Fruit fly (Drosophila melanogaster): Measurements from ENCODE around the gene CG7631.

Gene CG7631

DNA sequence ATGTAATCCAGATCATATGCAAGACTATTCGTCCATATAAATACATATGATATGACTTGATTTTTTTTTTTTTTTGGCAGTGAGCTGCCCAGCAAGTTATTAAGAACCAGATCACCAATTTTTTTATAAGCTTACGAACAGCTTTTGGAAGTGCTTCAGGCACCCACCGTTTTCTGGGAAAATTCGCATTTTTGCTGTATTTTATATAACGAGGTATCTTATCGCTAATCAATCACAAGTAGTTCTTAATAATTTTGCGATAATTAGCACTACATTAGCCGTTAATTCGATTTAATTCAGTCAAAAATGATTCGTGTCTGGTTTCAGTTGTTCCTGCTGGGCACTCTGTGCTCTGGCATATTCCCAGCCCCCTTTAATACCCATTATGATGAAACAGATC lies at the start of gene CG7631:
Gene CG7631 (plus strand): TSS at position 301 of the 400 bp plus-strand sequence.
- TF ChIP-seq EcR (GFP tag; optimal IDR thresholded peaks at IDR 0.05) = no peak
- no peak for TF ChIP-seq gl (tag; optimal IDR thresholded peaks at IDR 0.05)
- TF ChIP-seq Pif1A (GFP tag; optimal IDR thresholded peaks at IDR 0.05) = no peak
- TF ChIP-seq CG4496 (GFP tag; IDR thresholded peaks at IDR 0.05) = no peak
- TF ChIP-seq CG13204 (GFP tag; optimal IDR thresholded peaks at IDR 0.05) = no peak
- TF ChIP-seq CG8301 (tag; optimal IDR thresholded peaks at IDR 0.05) = no peak
- no peak for TF ChIP-seq CG14655 (GFP tag; optimal IDR thresholded peaks at IDR 0.05)
- no peak for TF ChIP-seq CG34367 (tag; optimal IDR thresholded peaks at IDR 0.05)
- TF ChIP-seq Ets98B (GFP tag; IDR thresholded peaks at IDR 0.05) = no peak
- TF ChIP-seq Pif1B (GFP tag; optimal IDR thresholded peaks at IDR 0.05) = no peak
- no peak for TF ChIP-seq CG15710 (tag; optimal IDR thresholded peaks at IDR 0.05)
- TF ChIP-seq CG12605 (GFP tag; IDR thresholded peaks at IDR 0.05) = no peak
- TF ChIP-seq fd96Ca (GFP tag; IDR thresholded peaks at IDR 0.05) = no peak
- no peak for TF ChIP-seq CG17806 (tag; optimal IDR thresholded peaks at IDR 0.05)

DNA sequence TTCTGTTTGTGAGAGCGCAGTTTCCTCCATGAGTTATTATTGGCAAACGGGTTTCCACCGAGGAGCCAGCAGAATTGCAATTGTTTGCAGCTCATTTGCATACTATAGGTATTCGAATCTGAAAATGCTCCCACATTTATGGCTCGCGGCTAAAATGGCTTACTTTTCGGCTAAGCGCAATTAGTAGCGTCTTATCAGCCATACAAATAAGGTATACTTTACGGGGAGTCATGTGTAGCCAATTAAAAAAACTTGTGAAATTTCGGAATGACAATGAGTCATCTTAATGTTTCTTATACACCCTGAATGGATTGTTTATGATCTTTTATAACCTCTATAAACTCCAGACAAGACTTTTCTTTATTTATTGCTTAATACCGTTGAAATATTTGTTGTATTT lies 19.3 kb upstream of the CG7631 start:
- TF ChIP-seq CG32121 (GFP tag; IDR thresholded peaks at IDR 0.05) (no peak), CG15710 (tag; optimal IDR thresholded peaks at IDR 0.05) (no peak)

DNA sequence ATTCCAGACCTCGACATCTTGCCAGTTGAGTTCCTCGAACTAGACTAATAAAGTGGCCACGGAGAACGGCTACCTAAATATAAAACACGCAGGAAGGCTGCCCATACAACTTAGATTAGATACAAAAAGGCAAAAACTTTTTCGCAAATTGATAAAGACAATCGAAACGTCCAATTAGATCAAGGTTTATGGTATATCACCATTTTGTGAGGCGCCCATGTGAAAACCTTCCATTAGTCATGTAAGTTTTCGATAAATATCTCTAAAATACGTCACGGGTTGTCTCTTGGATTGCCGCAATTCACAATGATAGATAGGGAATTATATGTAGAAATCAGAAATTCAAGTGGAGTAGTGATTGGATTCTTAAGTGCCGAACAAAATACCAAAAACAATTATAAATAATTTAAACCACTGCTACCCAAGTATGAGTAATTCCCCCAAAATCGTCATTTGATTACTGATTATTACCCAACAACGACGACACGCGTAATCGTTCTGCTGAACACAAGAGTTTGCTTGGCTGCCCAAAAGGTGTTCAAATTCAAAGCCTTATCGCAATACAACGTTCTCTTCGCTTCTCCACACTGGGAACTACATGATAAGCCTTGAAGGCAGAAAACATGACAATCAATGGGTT lies 16.7 kb upstream of the CG7631 start, which contains the start of gene CG15255:
Gene CG15255 (minus strand): TSS at position 51 of the 640 bp plus-strand sequence.
- TF ChIP-seq EcR (GFP tag; optimal IDR thresholded peaks at IDR 0.05) (no peak), CG34367 (tag; optimal IDR thresholded peaks at IDR 0.05) (no peak), CG4496 (GFP tag; IDR thresholded peaks at IDR 0.05) (no peak), D1 (tag; optimal IDR thresholded peaks at IDR 0.05) (no peak), CG15710 (tag; optimal IDR thresholded peaks at IDR 0.05) (no peak), Pif1A (GFP tag; optimal IDR thresholded peaks at IDR 0.05) (no peak), CG32121 (GFP tag; IDR thresholded peaks at IDR 0.05) (no peak), CG9948 (tag; optimal IDR thresholded peaks at IDR 0.05) (no peak), Snoo (tag; optimal IDR thresholded peaks at IDR 0.05) (no peak), rn (GFP tag; IDR thresholded peaks at IDR 0.05) (no peak), CG8159 (tag; optimal IDR thresholded peaks at IDR 0.05) (no peak), CG14655 (GFP tag; optimal IDR thresholded peaks at IDR 0.05) (no peak), Ets98B (GFP tag; IDR thresholded peaks at IDR 0.05) (no peak), Pif1B (GFP tag; optimal IDR thresholded peaks at IDR 0.05) (no peak), fd96Ca (GFP tag; IDR thresholded peaks at IDR 0.05) (no peak)

DNA sequence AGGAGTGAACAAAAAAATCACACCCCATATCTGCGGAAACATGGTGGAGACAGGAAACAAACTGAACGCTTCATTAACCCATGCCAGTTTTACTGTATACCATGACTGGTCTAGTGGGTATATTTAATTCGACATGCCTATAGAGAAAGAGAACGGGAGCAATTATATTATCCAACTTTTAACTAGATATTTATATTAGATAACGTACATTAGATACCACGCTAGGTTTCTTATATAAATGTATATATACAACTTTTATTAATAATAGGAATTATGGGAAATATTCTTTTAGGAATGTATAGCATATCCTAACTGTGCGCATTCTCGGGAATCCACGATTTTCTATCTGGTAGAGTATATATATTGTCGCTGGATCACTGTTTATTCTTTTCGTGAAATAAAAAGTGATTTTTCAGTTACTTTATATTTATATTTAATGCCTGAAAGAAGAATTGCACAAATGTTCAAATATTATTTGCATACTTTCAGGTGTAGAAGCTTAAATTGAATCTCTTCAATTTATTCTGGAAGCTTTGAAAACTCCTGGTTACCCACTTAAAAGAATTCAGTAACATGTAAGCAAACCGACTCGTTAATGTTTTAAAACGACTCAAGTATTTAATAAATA lies 15.1 kb upstream of the CG7631 start, which contains the start of gene Semp1:
Gene Semp1 (minus strand): TSS at position 51 of the 628 bp plus-strand sequence.
- TF ChIP-seq gl (tag; optimal IDR thresholded peaks at IDR 0.05) = no peak
- no peak for TF ChIP-seq CG32121 (GFP tag; IDR thresholded peaks at IDR 0.05)
- no peak for TF ChIP-seq Ets98B (GFP tag; IDR thresholded peaks at IDR 0.05)
- no peak for TF ChIP-seq CG34367 (tag; optimal IDR thresholded peaks at IDR 0.05)
- no peak for TF ChIP-seq Snoo (tag; optimal IDR thresholded peaks at IDR 0.05)
- no peak for TF ChIP-seq CG4496 (GFP tag; IDR thresholded peaks at IDR 0.05)
- TF ChIP-seq CG13204 (GFP tag; optimal IDR thresholded peaks at IDR 0.05) = no peak

DNA sequence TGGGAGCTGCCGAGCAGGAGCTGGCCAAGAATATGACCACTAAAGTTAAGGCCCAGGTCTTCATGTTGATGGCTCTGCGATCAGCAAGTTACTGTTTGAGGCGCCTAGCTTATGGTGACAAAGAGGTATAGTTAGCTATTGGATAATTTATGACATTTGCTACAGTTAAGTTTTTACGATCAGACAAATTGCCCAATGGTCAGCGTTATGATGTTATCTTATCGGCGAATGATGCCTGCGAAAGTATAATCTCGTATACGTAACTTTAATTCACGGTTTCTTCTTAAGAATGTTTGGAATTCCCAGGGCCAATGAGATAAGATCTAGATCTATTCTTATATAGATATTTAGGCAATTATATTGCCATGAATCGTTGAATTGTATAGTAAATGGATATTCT lies 13.8 kb upstream of the CG7631 start, which contains the start of gene CG15254:
Gene CG15254 (minus strand): TSS at position 101 of the 400 bp plus-strand sequence.
- TF ChIP-seq fd96Ca (GFP tag; IDR thresholded peaks at IDR 0.05) (no peak), EcR (GFP tag; optimal IDR thresholded peaks at IDR 0.05) (no peak), CG8159 (tag; optimal IDR thresholded peaks at IDR 0.05) (no peak), CG8301 (tag; optimal IDR thresholded peaks at IDR 0.05) (no peak)

DNA sequence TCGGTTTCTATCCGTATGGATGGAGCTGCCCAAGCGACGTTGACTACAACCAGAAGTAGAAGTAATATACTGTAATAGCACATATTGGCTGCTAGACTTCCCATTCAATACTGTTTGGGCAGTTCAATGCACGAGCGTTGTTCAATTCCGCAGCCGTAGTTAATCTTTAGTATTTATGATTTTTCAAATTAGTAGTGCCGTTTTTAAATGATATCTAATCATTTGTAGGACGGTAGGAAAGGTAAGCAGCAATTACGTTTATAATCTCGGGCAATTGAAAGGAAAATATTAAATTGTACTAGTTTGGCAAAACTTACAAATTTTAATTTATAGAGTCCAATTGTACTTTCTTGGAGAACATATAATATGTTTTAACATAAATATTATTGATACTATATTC lies 12.2 kb upstream of the CG7631 start, which contains the start of gene CG15253:
Gene CG15253 (minus strand): TSS at position 101 of the 400 bp plus-strand sequence.
- TF ChIP-seq Snoo (tag; optimal IDR thresholded peaks at IDR 0.05) = no peak
- TF ChIP-seq CG15710 (tag; optimal IDR thresholded peaks at IDR 0.05) = no peak
- no peak for TF ChIP-seq D1 (tag; optimal IDR thresholded peaks at IDR 0.05)
- no peak for TF ChIP-seq CG8159 (tag; optimal IDR thresholded peaks at IDR 0.05)
- TF ChIP-seq CG8301 (tag; optimal IDR thresholded peaks at IDR 0.05) = no peak
- no peak for TF ChIP-seq gl (tag; optimal IDR thresholded peaks at IDR 0.05)
- no peak for TF ChIP-seq Pif1B (GFP tag; optimal IDR thresholded peaks at IDR 0.05)
- no peak for TF ChIP-seq CG32121 (GFP tag; IDR thresholded peaks at IDR 0.05)
- no peak for TF ChIP-seq fd96Ca (GFP tag; IDR thresholded peaks at IDR 0.05)
- TF ChIP-seq Ets98B (GFP tag; IDR thresholded peaks at IDR 0.05) = no peak
- TF ChIP-seq EcR (GFP tag; optimal IDR thresholded peaks at IDR 0.05) = no peak
- no peak for TF ChIP-seq CG4496 (GFP tag; IDR thresholded peaks at IDR 0.05)
- no peak for TF ChIP-seq rn (GFP tag; IDR thresholded peaks at IDR 0.05)
- no peak for TF ChIP-seq Pif1A (GFP tag; optimal IDR thresholded peaks at IDR 0.05)
- no peak for TF ChIP-seq CG9948 (tag; optimal IDR thresholded peaks at IDR 0.05)
- no peak for TF ChIP-seq CG13204 (GFP tag; optimal IDR thresholded peaks at IDR 0.05)
- TF ChIP-seq CG12605 (GFP tag; IDR thresholded peaks at IDR 0.05) = no peak

DNA sequence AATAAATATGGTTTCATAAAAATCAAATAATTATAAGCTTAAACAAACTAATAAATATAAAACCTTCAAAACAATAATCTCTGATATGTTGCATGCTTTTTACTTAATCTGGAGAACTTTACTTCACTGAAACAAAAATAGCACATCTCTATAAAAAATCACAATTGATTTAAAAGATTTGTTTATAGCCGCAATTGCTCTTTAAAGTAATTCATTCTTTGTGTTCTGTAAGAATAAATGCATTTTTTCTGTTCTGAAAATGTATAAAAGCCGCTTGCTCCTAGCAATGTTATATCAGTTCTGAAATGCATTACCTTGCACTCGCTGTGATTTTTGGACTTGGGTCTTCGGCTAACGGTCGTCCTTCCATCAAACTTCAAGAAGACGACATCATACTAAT lies 11.8 kb upstream of the CG7631 start, which contains the start of gene CG11865:
Gene CG11865 (plus strand): TSS at position 301 of the 400 bp plus-strand sequence.
- TF ChIP-seq EcR (GFP tag; optimal IDR thresholded peaks at IDR 0.05) (no peak), D1 (tag; optimal IDR thresholded peaks at IDR 0.05) (no peak), CG32121 (GFP tag; IDR thresholded peaks at IDR 0.05) (no peak), CG9948 (tag; optimal IDR thresholded peaks at IDR 0.05) (no peak), gl (tag; optimal IDR thresholded peaks at IDR 0.05) (no peak), CG4496 (GFP tag; IDR thresholded peaks at IDR 0.05) (no peak)
